Worm (Caenorhabditis elegans) whole organism, mixed stage, embryonic: ENCODE measurements around the gene glrx-3.

Experiments used
- blmp-1 ChIP-seq: fragments of 150-350 bp; optimal IDR thresholded peaks from 2 replicates; lab custom pipeline; 2014; ENCODE audit warnings: missing biosample characterization, missing genetic modification characterization
- ceh-83 ChIP-seq: fragments of 200-800 bp; sonication (Bioruptor generic); optimal IDR thresholded peaks from 2 replicates; lab custom pipeline; 2018; ENCODE audit warnings: mild to moderate bottlenecking, missing genetic modification characterization, missing compliant biosample characterization
- ces-1 ChIP-seq: fragments of 150-350 bp; optimal IDR thresholded peaks from 2 replicates; lab custom pipeline; 2014; ENCODE audit warnings: missing biosample characterization, missing genetic modification reagents, missing genetic modification characterization
- pha-4 ChIP-seq: fragments of 150-350 bp; optimal IDR thresholded peaks from 2 replicates; lab custom pipeline; 2018; ENCODE audit warnings: missing biosample characterization, missing genetic modification reagents, missing genetic modification characterization
- snpc-4 ChIP-seq: fragments of 150-350 bp; optimal IDR thresholded peaks from 2 replicates; lab custom pipeline; 2014; ENCODE audit warnings: missing biosample characterization, missing genetic modification characterization
- unc-120 ChIP-seq: sonication (generic microtip); optimal IDR thresholded peaks from 2 replicates; lab custom pipeline; 2017; ENCODE audit warnings: missing genetic modification characterization, missing compliant biosample characterization; ENCODE audit not compliant: poor library complexity, severe bottlenecking
- unc-39 ChIP-seq: fragments of 150-350 bp; optimal IDR thresholded peaks from 2 replicates; lab custom pipeline; 2014; ENCODE audit warnings: missing biosample characterization, missing genetic modification characterization
- unc-62 ChIP-seq: fragments of 150-350 bp; optimal IDR thresholded peaks from 2 replicates; lab custom pipeline; 2014; ENCODE audit warnings: missing biosample characterization, missing genetic modification reagents, missing genetic modification characterization

- no peak for TF ChIP-seq pha-4 (tag; lab: Kevin White, UChicago)
- no peak for TF ChIP-seq unc-39 (tag; lab: Kevin White, UChicago)
- no peak for TF ChIP-seq unc-120 (tag; lab: Kevin White, UChicago)
- no peak for TF ChIP-seq ces-1
- TF ChIP-seq snpc-4: no peak
- no peak for TF ChIP-seq ceh-83
- TF ChIP-seq unc-62 (GFP tag; lab: Kevin White, UChicago): no peak
- no peak for TF ChIP-seq blmp-1 (tag; lab: Kevin White, UChicago)
Measured at ce11 chrV:4332450-4332849, 8.7 kb downstream of the glrx-3 start, which contains the start of gene oac-12.
